Worm (Caenorhabditis elegans): ENCODE measurements around the gene nrsn-1.
A peak's percentile ranks its signal among the peaks of the same experiment; 100 is the strongest.

The nrsn-1 gene

DNA sequence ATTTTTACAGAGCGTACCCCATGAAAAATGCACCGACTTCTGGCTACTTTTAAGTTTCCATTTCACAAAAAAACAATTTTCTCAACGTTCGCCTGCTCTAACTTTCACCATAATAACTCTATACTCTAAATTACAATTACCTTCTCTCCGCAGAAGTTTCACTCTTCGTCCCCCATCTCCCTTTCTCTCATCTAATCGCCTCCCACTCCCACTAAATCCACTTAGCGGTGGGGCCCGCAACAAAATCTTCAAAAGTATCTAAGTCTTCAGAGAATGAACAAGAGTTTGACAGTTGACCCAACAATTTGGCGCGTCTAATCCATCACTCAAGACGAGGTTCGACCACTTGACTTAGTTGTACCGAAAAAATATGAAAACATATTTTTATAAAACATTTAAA, 22.6 kb upstream of the nrsn-1 start (continued):
- no peak for TF ChIP-seq ets-4 (GFP tag; optimal IDR thresholded peaks at IDR 0.05)

ce11 chrV:3724772-3725171, 9.0 kb upstream of the nrsn-1 start, which contains the start of gene str-30:
Gene str-30, plus strand, starts transcription at chrV:3725072.
- TF ChIP-seq pbrm-1 (GFP tag; IDR thresholded peaks at IDR 0.05) (no peak), Y56A3A.18 (GFP tag; IDR thresholded peaks at IDR 0.05) (no peak), F39B2.1 (GFP tag; IDR thresholded peaks at IDR 0.05) (no peak)

ce11 chrV:3718507-3718906, 2.7 kb upstream of the nrsn-1 start:
- TF ChIP-seq nfya-1 (tag; optimal IDR thresholded peaks at IDR 0.05; ENCODE audit: borderline replicate concordance, insufficient read depth) (no peak), Y95B8A.8 (GFP tag; IDR thresholded peaks at IDR 0.05) (no peak), ZK185.1 (tag; optimal IDR thresholded peaks at IDR 0.05; ENCODE audit: poor library complexity, severe bottlenecking) (no peak), atf-7 (tag; optimal IDR thresholded peaks at IDR 0.05) (no peak), pbrm-1 (GFP tag; IDR thresholded peaks at IDR 0.05) (no peak), lir-1 (GFP tag; conservative IDR thresholded peaks at IDR 0.05) (no peak), mcd-1 (GFP tag; IDR thresholded peaks at IDR 0.05) (no peak), snpc-1.3 (tag; optimal IDR thresholded peaks at IDR 0.05; ENCODE audit: insufficient read depth) (no peak), athp-1 (tag; optimal IDR thresholded peaks at IDR 0.05) (no peak), pha-4 (tag; optimal IDR thresholded peaks at IDR 0.05) (no peak), him-1 (tag; optimal IDR thresholded peaks at IDR 0.05) (no peak), lin-26 (GFP tag; IDR thresholded peaks at IDR 0.05) (no peak), sptf-2 (GFP tag; optimal IDR thresholded peaks at IDR 0.05) (no peak), lin-40 (tag; optimal IDR thresholded peaks at IDR 0.05) (no peak), efl-1 (GFP tag; optimal IDR thresholded peaks at IDR 0.05) (no peak), ceh-100 (GFP tag; IDR thresholded peaks at IDR 0.05) (no peak), aptf-3 (GFP tag; IDR thresholded peaks at IDR 0.05) (no peak), nfyb-1 (GFP tag; IDR thresholded peaks at IDR 0.05) (no peak), dpff-1 (tag; optimal IDR thresholded peaks at IDR 0.05) (no peak)

- no peak for TF ChIP-seq rpc-1 (optimal IDR thresholded peaks at IDR 0.05)
- no peak for TF ChIP-seq rpc-1 (tag; optimal IDR thresholded peaks at IDR 0.05)
- TF ChIP-seq zfh-2 (GFP tag; conservative IDR thresholded peaks at IDR 0.05), result 0 out of 2 replicates have a peak, but pooled peaks have one; percentile 39
- peak in 1 of 3 experiments; percentile 17 for TF ChIP-seq lin-35 (GFP tag; optimal IDR thresholded peaks at IDR 0.05)
- TF ChIP-seq ceh-27 (GFP tag; optimal IDR thresholded peaks at IDR 0.05), result peak; percentile 61
- TF ChIP-seq nfyb-1 (GFP tag; IDR thresholded peaks at IDR 0.05), result 0 out of 2 replicates have a peak, but pooled peaks have one; percentile 25
Observed at ce11 chrV:3717751-3718150, 2.0 kb upstream of the nrsn-1 start.

DNA sequence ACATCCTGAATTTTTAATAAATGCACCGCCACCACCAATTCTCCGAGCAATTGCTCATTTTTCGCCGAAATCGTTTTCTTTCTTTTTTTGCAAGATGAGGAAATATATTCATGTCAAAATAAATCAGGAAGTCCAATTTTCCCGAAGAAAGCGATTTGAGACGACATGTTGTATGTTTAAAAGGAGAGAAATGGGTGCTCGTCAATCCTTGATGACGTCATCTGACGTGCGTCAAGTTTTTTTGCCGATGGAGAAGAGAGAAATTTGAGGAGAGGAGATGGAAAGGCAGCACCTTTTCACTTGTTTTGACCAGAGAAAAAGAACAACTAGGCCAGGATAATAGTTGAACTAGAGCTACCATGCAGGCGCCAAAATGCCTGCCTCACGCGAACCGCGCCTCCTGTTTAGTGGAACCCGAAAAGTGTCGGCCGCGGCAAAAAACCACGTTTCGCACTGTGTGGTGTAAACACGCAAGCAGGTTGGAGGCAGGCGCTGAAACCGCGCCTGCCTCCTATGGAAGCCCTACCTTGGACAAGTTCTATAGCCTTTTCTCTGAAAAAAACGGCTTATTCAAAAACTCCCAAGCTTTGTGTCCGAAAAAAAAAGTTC, 614 bp upstream of the nrsn-1 start:
- TF ChIP-seq lin-35 (GFP tag; optimal IDR thresholded peaks at IDR 0.05) (peak in 1 of 3 experiments; percentile 63), chd-7 (tag; optimal IDR thresholded peaks at IDR 0.05) (peak; percentile 55), mcd-1 (GFP tag; IDR thresholded peaks at IDR 0.05) (0 out of 2 replicates have a peak, but pooled peaks have one; percentile 32), lin-40 (tag; optimal IDR thresholded peaks at IDR 0.05) (peak; percentile 14), atf-7 (tag; optimal IDR thresholded peaks at IDR 0.05) (peak; percentile 91), nhr-179 (tag; optimal IDR thresholded peaks at IDR 0.05) (no peak), K12H6.12 (tag; optimal IDR thresholded peaks at IDR 0.05) (peak; percentile 38), ccch-3 (GFP tag; optimal IDR thresholded peaks at IDR 0.05) (no peak), hsf-1 (GFP tag; IDR thresholded peaks at IDR 0.05) (no peak), die-1 (tag; optimal IDR thresholded peaks at IDR 0.05) (no peak), somi-1 (GFP tag; optimal IDR thresholded peaks at IDR 0.05) (peak; percentile 22), snpc-4 (GFP tag; optimal IDR thresholded peaks at IDR 0.05) (peak; percentile 37), snpc-4 (tag; optimal IDR thresholded peaks at IDR 0.05) (peak; percentile 40 to 71 (median 68)), zfh-2 (GFP tag; conservative IDR thresholded peaks at IDR 0.05) (peak; percentile 77), cebp-1 (GFP tag; IDR thresholded peaks at IDR 0.05) (no peak), cebp-1 (tag; optimal IDR thresholded peaks at IDR 0.05) (peak; percentile 28), ets-4 (GFP tag; optimal IDR thresholded peaks at IDR 0.05) (no peak), snpc-3.4 (tag; optimal IDR thresholded peaks at IDR 0.05) (no peak), egl-18 (GFP tag; IDR thresholded peaks at IDR 0.05) (no peak), F39B2.1 (GFP tag; IDR thresholded peaks at IDR 0.05) (no peak), nfyb-1 (GFP tag; IDR thresholded peaks at IDR 0.05) (0 out of 2 replicates have a peak, but pooled peaks have one; percentile 24), hmg-1.2 (GFP tag; IDR thresholded peaks at IDR 0.05) (no peak)
